Fruit fly (Drosophila melanogaster) whole organism: ENCODE results near the gene CG11588.

ENCODE experiments used
- psq ChIP-seq: fragments of >200 bp; optimal IDR thresholded peaks from 2 replicates; lab custom pipeline; 2017
- usp ChIP-seq: fragments of >200 bp; optimal IDR thresholded peaks from 2 replicates; lab custom pipeline; 2017; ENCODE audit warnings: missing biosample characterization, missing genetic modification characterization, mixed read lengths

DNA sequence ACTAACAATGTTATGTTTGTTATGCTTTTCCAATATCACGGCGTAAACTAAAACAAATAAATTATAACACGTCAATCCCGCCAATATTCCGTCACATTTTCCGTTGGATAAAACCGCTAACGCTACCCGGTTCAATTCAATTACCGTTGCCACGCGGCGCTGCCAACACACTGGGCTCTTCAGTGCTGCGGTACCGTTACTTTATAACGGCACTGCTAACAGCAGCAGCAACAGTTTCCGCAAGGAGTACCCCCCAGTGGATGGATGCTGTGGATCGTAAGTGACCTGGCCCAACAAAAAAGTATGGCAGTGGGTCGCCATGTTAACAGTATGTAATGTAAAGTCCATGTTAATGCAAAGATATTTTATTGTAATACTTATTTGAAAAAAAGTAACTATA, 17.4 kb downstream of the CG11588 start, which contains the start of gene CG44837:
- TF ChIP-seq psq (lab: Kevin White, UChicago) (no peak), usp (GFP tag; lab: Kevin White, UChicago) (no peak)
